Worm (Caenorhabditis elegans) whole organism, early embryonic: ENCODE results near the gene tba-7.
A peak's percentile ranks its signal among the peaks of the same experiment; 100 is the strongest.

Experiments used
- B0310.2 ChIP-seq: sonication (generic microtip); optimal IDR thresholded peaks from 2 replicates; lab custom pipeline; 2016; ENCODE audit warnings: mild to moderate bottlenecking, missing genetic modification characterization, missing compliant biosample characterization
- F13C5.2 ChIP-seq: sonication (generic microtip); optimal IDR thresholded peaks from 2 replicates; lab custom pipeline; 2017; ENCODE audit warnings: mild to moderate bottlenecking, missing genetic modification characterization, inconsistent platforms, missing compliant biosample characterization
- aly-1 ChIP-seq: sonication (generic microtip); optimal IDR thresholded peaks from 2 replicates; lab custom pipeline; 2016; ENCODE audit warnings: missing genetic modification characterization, missing compliant biosample characterization
- ama-1 ChIP-seq: fragments of 150-350 bp; optimal IDR thresholded peaks from 2 replicates; lab custom pipeline; 2014
- ceh-13 ChIP-seq: fragments of 200-800 bp; sonication (Bioruptor generic); optimal IDR thresholded peaks from 2 replicates; lab custom pipeline; 2018; ENCODE audit warnings: mild to moderate bottlenecking, missing genetic modification characterization, missing compliant biosample characterization
- ceh-36 ChIP-seq: sonication (generic microtip); optimal IDR thresholded peaks from 2 replicates; lab custom pipeline; 2016; ENCODE audit warnings: missing genetic modification characterization, inconsistent platforms, missing compliant biosample characterization
- ets-7 ChIP-seq: sonication (generic microtip); optimal IDR thresholded peaks from 2 replicates; lab custom pipeline; 2016; ENCODE audit warnings: missing genotype, missing genetic modification characterization, missing compliant biosample characterization
- flt-1 ChIP-seq: fragments of 200-800 bp; sonication (Bioruptor generic); IDR thresholded peaks from 2 replicates; pipeline ENCODE4 v1.3.6; 2022; ENCODE audit warnings: missing genetic modification characterization, missing compliant biosample characterization
- hmbx-1 ChIP-seq: sonication (generic microtip); optimal IDR thresholded peaks from 2 replicates; lab custom pipeline; 2016; ENCODE audit warnings: mild to moderate bottlenecking, missing genetic modification characterization, missing compliant biosample characterization
- hmg-4 ChIP-seq: fragments of 200-800 bp; sonication (Bioruptor generic); optimal IDR thresholded peaks from 2 replicates; lab custom pipeline; 2018; ENCODE audit warnings: mild to moderate bottlenecking, missing genetic modification characterization, missing compliant biosample characterization
- hnd-1 ChIP-seq: sonication (generic microtip); optimal IDR thresholded peaks from 2 replicates; lab custom pipeline; 2016; ENCODE audit warnings: missing genetic modification characterization, missing compliant biosample characterization
- pes-1 ChIP-seq: fragments of 200-800 bp; sonication (Bioruptor generic); IDR thresholded peaks from 2 replicates; pipeline ENCODE4 v1.3.6; 2022; ENCODE audit warnings: missing genetic modification reagents, missing genetic modification characterization, missing compliant biosample characterization
- scrt-1 ChIP-seq: fragments of 200-800 bp; sonication (Bioruptor generic); IDR thresholded peaks from 2 replicates; pipeline ENCODE4 v1.3.6; 2022; ENCODE audit warnings: missing genetic modification characterization, missing compliant biosample characterization
- sea-1 ChIP-seq: fragments of 200-800 bp; sonication (Bioruptor generic); conservative IDR thresholded peaks from 2 replicates; pipeline ENCODE4 v1.3.6; 2022; ENCODE audit warnings: missing genetic modification characterization, missing compliant biosample characterization
- tbx-11 ChIP-seq: fragments of 200-800 bp; sonication (Bioruptor generic); IDR thresholded peaks from 2 replicates; pipeline ENCODE4 v1.3.6; 2022; ENCODE audit warnings: missing genetic modification characterization, missing compliant biosample characterization
- tbx-37 ChIP-seq: fragments of 200-800 bp; sonication (Bioruptor generic); conservative IDR thresholded peaks from 2 replicates; pipeline ENCODE4 v1.3.6; 2022; ENCODE audit warnings: missing genetic modification reagents, missing genetic modification characterization, missing compliant biosample characterization
- tra-4 ChIP-seq: sonication (generic microtip); optimal IDR thresholded peaks from 2 replicates; lab custom pipeline; 2017; ENCODE audit warnings: missing genetic modification characterization, missing compliant biosample characterization

Gene tba-7

ce11 chrIII:11344125-11344524 lies 27.5 kb downstream of the tba-7 start:
- TF ChIP-seq pes-1 (GFP tag; lab: Robert Waterston, UW) (no peak), F13C5.2 (tag; lab: Kevin White, UChicago) (no peak), hmbx-1 (no peak), ama-1 (lab: Kevin White, UChicago) (no peak), sea-1 (no peak), B0310.2 (tag; lab: Kevin White, UChicago) (no peak), ets-7 (tag; lab: Kevin White, UChicago) (no peak), scrt-1 (GFP tag; lab: Robert Waterston, UW) (no peak)

- no peak for TF ChIP-seq hmbx-1
- TF ChIP-seq F13C5.2 (tag; lab: Kevin White, UChicago): peak; percentile 48
Measured at ce11 chrIII:11343041-11343440, 28.5 kb downstream of the tba-7 start, which contains the start of the genes T28D6.6 and pen-2. T28D6.6 (minus strand) TSS chrIII:11343108. pen-2 (plus strand) TSS chrIII:11343322.

DNA sequence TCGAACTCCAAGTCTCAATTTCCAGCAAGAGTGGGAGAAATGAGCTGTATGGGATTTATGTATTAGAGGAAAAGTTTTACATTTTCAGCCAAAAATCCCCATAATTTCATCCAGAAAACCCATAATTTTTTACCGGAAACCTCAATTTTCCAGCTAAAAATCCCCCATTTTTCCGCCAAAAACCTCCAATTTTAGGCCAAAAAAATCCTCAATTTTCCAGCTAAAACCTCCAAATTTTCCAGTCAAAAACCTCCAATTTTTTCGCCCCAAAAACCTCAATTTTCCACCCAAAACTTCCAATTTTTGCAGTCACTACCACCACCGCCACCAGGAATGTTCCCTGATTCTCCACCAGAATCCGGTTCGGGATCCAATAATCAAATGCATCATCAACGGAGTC lies 30.1 kb downstream of the tba-7 start:
- TF ChIP-seq ceh-13 (GFP tag; lab: Kevin White, UChicago) (no peak), hnd-1 (tag; lab: Kevin White, UChicago) (no peak), ceh-36 (tag; lab: Kevin White, UChicago) (no peak), scrt-1 (GFP tag; lab: Robert Waterston, UW) (no peak), tbx-37 (GFP tag; lab: Robert Waterston, UW) (no peak), B0310.2 (tag; lab: Kevin White, UChicago) (no peak), sea-1 (no peak), flt-1 (GFP tag; lab: Robert Waterston, UW) (no peak)

ce11 chrIII:11337627-11338026 lies 34.0 kb downstream of the tba-7 start:
- TF ChIP-seq hmbx-1 (no peak), ceh-36 (tag; lab: Kevin White, UChicago) (no peak), tbx-37 (GFP tag; lab: Robert Waterston, UW) (no peak), B0310.2 (tag; lab: Kevin White, UChicago) (no peak), ceh-13 (GFP tag; lab: Kevin White, UChicago) (no peak), sea-1 (no peak), tra-4 (tag; lab: Kevin White, UChicago) (no peak), hnd-1 (tag; lab: Kevin White, UChicago) (no peak), scrt-1 (GFP tag; lab: Robert Waterston, UW) (no peak), ets-7 (tag; lab: Kevin White, UChicago) (no peak), aly-1 (tag; lab: Kevin White, UChicago) (no peak)

- no peak for TF ChIP-seq scrt-1 (GFP tag; lab: Robert Waterston, UW)
- no peak for TF ChIP-seq hmg-4
- no peak for TF ChIP-seq F13C5.2 (tag; lab: Kevin White, UChicago)
- no peak for TF ChIP-seq ets-7 (tag; lab: Kevin White, UChicago)
- no peak for TF ChIP-seq ceh-36 (tag; lab: Kevin White, UChicago)
- no peak for TF ChIP-seq ama-1 (lab: Kevin White, UChicago)
- TF ChIP-seq pes-1 (GFP tag; lab: Robert Waterston, UW): no peak
- no peak for TF ChIP-seq tbx-37 (GFP tag; lab: Robert Waterston, UW)
- TF ChIP-seq hmbx-1: no peak
- no peak for TF ChIP-seq aly-1 (tag; lab: Kevin White, UChicago)
- TF ChIP-seq flt-1 (GFP tag; lab: Robert Waterston, UW): no peak
- no peak for TF ChIP-seq sea-1
Measured at ce11 chrIII:11336072-11336471, 35.5 kb downstream of the tba-7 start.

DNA sequence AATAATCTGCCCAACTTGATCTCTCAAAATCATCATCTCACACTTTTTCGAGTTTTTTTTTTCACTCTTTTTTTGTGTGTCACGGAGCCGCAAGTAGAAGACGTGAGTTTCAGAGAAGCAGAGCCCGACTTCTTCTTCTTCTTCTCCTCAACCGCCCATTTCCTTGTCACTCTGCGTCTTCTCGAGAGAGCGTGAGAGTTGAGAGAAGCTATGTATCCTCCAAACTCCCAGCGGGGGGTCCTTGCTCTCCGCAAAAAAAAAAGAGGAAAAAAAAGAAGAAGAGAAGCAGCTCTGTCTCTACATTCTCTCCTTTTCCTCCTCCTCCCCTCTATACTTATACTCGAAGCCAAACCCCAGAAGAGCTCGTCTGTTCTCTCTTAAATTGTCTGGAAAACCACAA lies 37.2 kb downstream of the tba-7 start:
- TF ChIP-seq hmg-4 (no peak), pes-1 (GFP tag; lab: Robert Waterston, UW) (no peak), sea-1 (no peak), F13C5.2 (tag; lab: Kevin White, UChicago) (no peak), scrt-1 (GFP tag; lab: Robert Waterston, UW) (no peak), tra-4 (tag; lab: Kevin White, UChicago) (no peak), aly-1 (tag; lab: Kevin White, UChicago) (no peak), ets-7 (tag; lab: Kevin White, UChicago) (no peak), ceh-13 (GFP tag; lab: Kevin White, UChicago) (no peak), hmbx-1 (no peak), tbx-37 (GFP tag; lab: Robert Waterston, UW) (no peak), ama-1 (lab: Kevin White, UChicago) (no peak), flt-1 (GFP tag; lab: Robert Waterston, UW) (no peak), tbx-11 (GFP tag; lab: Robert Waterston, UW) (no peak), B0310.2 (tag; lab: Kevin White, UChicago) (no peak), ceh-36 (tag; lab: Kevin White, UChicago) (no peak), hnd-1 (tag; lab: Kevin White, UChicago) (no peak)

DNA sequence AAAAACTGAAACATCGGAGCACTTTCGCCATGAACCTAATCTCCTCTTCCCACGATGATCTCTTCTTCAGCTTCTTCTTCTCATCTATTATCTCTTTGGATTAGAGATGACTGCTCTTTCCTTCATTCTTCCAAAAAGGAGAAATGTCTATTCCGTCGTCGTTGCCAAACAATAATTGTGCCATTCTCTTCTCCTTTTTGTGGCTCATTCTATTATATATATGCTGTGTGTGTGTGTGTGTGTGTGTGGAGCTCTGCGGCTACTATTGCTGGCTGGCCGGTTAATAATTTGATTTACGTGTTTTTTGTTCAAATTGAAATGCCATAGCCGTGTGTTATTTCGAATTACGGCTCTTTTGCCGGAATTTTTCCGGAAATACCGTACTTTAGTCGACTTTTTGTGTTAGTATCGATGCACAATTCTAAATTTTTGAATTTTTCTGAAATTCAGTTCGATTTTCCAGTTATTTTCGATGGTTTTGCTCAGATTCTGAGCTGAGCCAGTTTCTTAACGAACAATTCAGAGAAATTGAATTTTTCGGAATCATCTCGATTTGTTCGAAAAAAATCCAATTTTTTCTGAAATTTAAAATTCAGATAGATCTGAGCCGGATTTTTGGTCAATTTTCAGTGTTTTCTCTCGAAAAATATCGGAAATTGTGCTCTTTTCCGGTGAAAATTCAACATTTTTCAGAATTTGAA lies 38.4 kb downstream of the tba-7 start, which contains the start of gene T28D6.5:
Gene T28D6.5, plus strand, starts transcription at position 651 of the 701 bp plus-strand sequence.
- no peak for TF ChIP-seq ceh-13 (GFP tag; lab: Kevin White, UChicago)
- no peak for TF ChIP-seq ets-7 (tag; lab: Kevin White, UChicago)
- no peak for TF ChIP-seq ama-1 (lab: Kevin White, UChicago)
- no peak for TF ChIP-seq tbx-11 (GFP tag; lab: Robert Waterston, UW)
- TF ChIP-seq sea-1: no peak
- TF ChIP-seq hnd-1 (tag; lab: Kevin White, UChicago): no peak
- TF ChIP-seq scrt-1 (GFP tag; lab: Robert Waterston, UW): no peak
- no peak for TF ChIP-seq flt-1 (GFP tag; lab: Robert Waterston, UW)
- TF ChIP-seq B0310.2 (tag; lab: Kevin White, UChicago): no peak
- no peak for TF ChIP-seq pes-1 (GFP tag; lab: Robert Waterston, UW)
- TF ChIP-seq tra-4 (tag; lab: Kevin White, UChicago): no peak
- no peak for TF ChIP-seq hmg-4
